Worm (Caenorhabditis elegans): ENCODE results near the gene F59B10.5.

DNA sequence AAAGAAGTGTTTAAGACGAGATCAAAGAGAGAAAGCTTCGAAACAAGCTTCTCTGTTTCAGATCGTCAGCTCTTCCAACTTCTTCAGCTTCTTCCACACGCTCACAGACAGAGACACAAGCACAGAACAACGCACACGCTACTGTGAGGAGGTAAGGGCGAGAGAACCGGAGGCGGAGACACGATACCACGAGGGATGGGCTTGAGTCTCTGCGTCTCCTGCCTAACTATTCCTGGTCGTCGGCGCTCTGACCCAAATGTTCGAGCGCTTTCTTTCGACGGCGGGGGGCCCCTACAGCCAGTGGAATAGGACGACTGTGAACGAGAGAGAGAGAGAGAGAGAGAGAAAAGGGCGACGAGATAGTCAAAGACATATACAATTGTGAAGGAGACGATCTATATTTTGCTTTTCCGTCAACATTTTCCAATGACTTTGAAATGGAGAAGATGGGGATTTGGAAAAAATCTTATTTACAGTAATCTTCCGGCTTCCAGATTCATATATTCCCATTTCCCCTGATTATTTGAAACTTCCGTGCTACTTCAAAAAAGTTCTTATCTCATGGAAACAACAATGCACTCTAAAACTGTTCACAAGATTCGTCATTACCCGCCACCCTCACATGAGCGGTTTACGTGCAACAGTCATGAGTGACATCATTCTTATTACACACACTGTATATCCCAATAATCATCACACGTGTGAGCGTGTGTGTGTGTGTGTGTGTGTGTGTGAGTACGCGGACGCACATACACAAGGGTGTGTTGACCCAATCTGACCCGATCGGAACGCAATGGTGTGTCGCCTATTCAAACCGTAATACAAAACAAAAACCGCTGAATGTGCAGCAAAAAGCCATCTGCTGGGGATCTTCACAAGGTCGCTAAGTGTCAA is 25.5 kb upstream of the F59B10.5 start:
- no peak for TF ChIP-seq T22C8.4 (GFP tag; IDR thresholded peaks at IDR 0.05)
- no peak for TF ChIP-seq med-1 (GFP tag; optimal IDR thresholded peaks at IDR 0.05; ENCODE audit: insufficient read depth)
- TF ChIP-seq cog-1 (tag; optimal IDR thresholded peaks at IDR 0.05): no peak
- TF ChIP-seq flt-1 (GFP tag; IDR thresholded peaks at IDR 0.05): peak; percentile 80
- TF ChIP-seq tab-1 (GFP tag; IDR thresholded peaks at IDR 0.05): no peak
- no peak for TF ChIP-seq ref-1 (GFP tag; conservative IDR thresholded peaks at IDR 0.05)
- no peak for TF ChIP-seq klf-2 (GFP tag; conservative IDR thresholded peaks at IDR 0.05)

All from whole organism, midembryonic.